Worm (Caenorhabditis elegans) whole organism, L4/young adult: ENCODE data around the gene clip-1.

Source experiments
- W03F9.2 ChIP-seq: fragments of 150-350 bp; optimal IDR thresholded peaks from 2 replicates; lab custom pipeline; 2014; ENCODE audit warnings: missing biosample characterization, missing genetic modification characterization
- dao-5 ChIP-seq: sonication (generic microtip); optimal IDR thresholded peaks from 2 replicates; lab custom pipeline; 2016; ENCODE audit warnings: missing genotype, missing genetic modification characterization, moderate library complexity, missing compliant biosample characterization
- him-1 ChIP-seq: sonication (generic microtip); optimal IDR thresholded peaks from 2 replicates; lab custom pipeline; 2016; ENCODE audit warnings: missing genotype, missing genetic modification reagents, missing genetic modification characterization, missing compliant biosample characterization

DNA sequence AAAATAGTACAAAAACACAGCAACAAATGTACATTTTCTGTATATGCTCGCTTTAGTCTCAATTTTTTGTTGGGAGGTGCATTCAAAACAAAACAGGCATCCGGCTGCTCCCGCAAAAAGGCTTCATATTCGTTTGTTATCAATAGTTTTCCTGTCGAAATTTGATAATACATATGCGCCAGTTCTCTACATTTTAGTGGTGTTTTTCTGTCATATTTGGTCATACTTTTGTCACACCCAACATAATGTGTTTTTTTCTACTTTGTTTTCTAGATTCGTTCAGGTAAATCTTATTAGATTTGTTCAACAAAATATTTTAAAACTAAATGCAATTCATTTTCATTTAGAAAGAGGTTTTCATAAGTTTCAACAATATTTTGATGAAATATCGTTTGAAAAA lies 10.4 kb downstream of the clip-1 start:
- TF ChIP-seq him-1 (tag; lab: Kevin White, UChicago) (no peak), dao-5 (tag; lab: Kevin White, UChicago) (no peak), W03F9.2 (tag; lab: Kevin White, UChicago) (no peak)
